Worm (Caenorhabditis elegans): ENCODE results near the gene C28H8.7.
A peak's percentile ranks its signal among the peaks of the same experiment; 100 is the strongest.

- TF ChIP-seq egl-27 (tag; optimal IDR thresholded peaks at IDR 0.05) (no peak), blmp-1 (tag; optimal IDR thresholded peaks at IDR 0.05; ENCODE audit: insufficient read depth) (peak; percentile 48), nhr-12 (tag; optimal IDR thresholded peaks at IDR 0.05) (no peak), elt-3 (tag; optimal IDR thresholded peaks at IDR 0.05) (no peak), fos-1 (tag; optimal IDR thresholded peaks at IDR 0.05) (peak; percentile 19), nhr-77 (tag; optimal IDR thresholded peaks at IDR 0.05) (no peak), mdl-1 (tag; optimal IDR thresholded peaks at IDR 0.05) (peak; percentile 42 to 63), unc-39 (tag; optimal IDR thresholded peaks at IDR 0.05) (no peak), ztf-11 (tag; optimal IDR thresholded peaks at IDR 0.05) (no peak), gmeb-1 (tag; optimal IDR thresholded peaks at IDR 0.05) (peak; percentile 32), nhr-237 (tag; optimal IDR thresholded peaks at IDR 0.05) (no peak), unc-62 (GFP tag; optimal IDR thresholded peaks at IDR 0.05) (no peak), sma-3 (GFP tag; optimal IDR thresholded peaks at IDR 0.05) (peak; percentile 39), lin-11 (tag; optimal IDR thresholded peaks at IDR 0.05) (peak; percentile 12)
These were observed 45.1 kb downstream of the C28H8.7 start for ce11 chrIII:5841676-5842075.

All from whole organism, L2 larva.